Fruit fly (Drosophila melanogaster) S2 (cell line): ENCODE data around the gene Tet.

ENCODE experiments used
- CG8478 ChIP-seq: fragments of >200 bp; optimal IDR thresholded peaks from 2 replicates; lab custom pipeline; 2018
- CTCF ChIP-seq, 2 experiments: fragments of >200 bp; optimal IDR thresholded peaks; 2 replicates each; lab custom pipeline; 2018

dm6 chr3L:2848269-2848668 lies 30.7 kb downstream of the Tet start:
- TF ChIP-seq CG8478 (lab: Kevin White, UChicago) (no peak), CTCF (optimal IDR thresholded peaks at IDR 0.05; lab: Kevin White, UChicago) (no peak)
